Fruit fly (Drosophila melanogaster) Kc167 (cell line): Measurements from ENCODE around the gene EMC2A.

Experiments used
- Myc ChIP-seq: fragments of >200 bp; optimal IDR thresholded peaks from 2 replicates; lab custom pipeline; 2017; ENCODE audit warnings: missing external identifiers
- Sin3A ChIP-seq: fragments of >200 bp; optimal IDR thresholded peaks from 2 replicates; lab custom pipeline; 2018; ENCODE audit warnings: missing external identifiers
- h ChIP-seq: fragments of >200 bp; optimal IDR thresholded peaks from 3 replicates; lab custom pipeline; 2018; ENCODE audit warnings: missing external identifiers
- psq ChIP-seq: fragments of >200 bp; optimal IDR thresholded peaks from 2 replicates; lab custom pipeline; 2017; ENCODE audit warnings: missing external identifiers
- ttk ChIP-seq: sonication (Bioruptor generic); optimal IDR thresholded peaks from 2 replicates; lab custom pipeline; 2017; ENCODE audit warnings: missing external identifiers

dm6 chr3R:17039993-17040807 is 44.3 kb upstream of the EMC2A start, which contains the start of the genes CG18213 and Trm7-32:
- TF ChIP-seq Sin3A (lab: Kevin White, UChicago) (no peak), psq (no peak), ttk (lab: Kevin White, UChicago) (no peak), h (lab: Kevin White, UChicago) (no peak), Myc (lab: Kevin White, UChicago) (no peak)
